Fruit fly (Drosophila melanogaster): Measurements from ENCODE around the gene tio.

The tio gene

dm6 chr2L:22036877-22037276, 17.9 kb downstream of the tio start (continued):
- TF ChIP-seq Asciz (GFP tag; optimal IDR thresholded peaks at IDR 0.05) (peak; percentile 41), CG13624 (GFP tag; optimal IDR thresholded peaks at IDR 0.05) (no peak), pros (GFP tag; optimal IDR thresholded peaks at IDR 0.05) (no peak), kay (GFP tag; optimal IDR thresholded peaks at IDR 0.05) (no peak), CG7928 (GFP tag; optimal IDR thresholded peaks at IDR 0.05) (no peak), ranshi (GFP tag; IDR thresholded peaks at IDR 0.05) (no peak), al (GFP tag; IDR thresholded peaks at IDR 0.05) (no peak), sna (GFP tag; IDR thresholded peaks at IDR 0.05; ENCODE audit: partially characterized antibody) (no peak), CG10267 (tag; optimal IDR thresholded peaks at IDR 0.05) (peak; percentile 7), CG10565 (GFP tag; optimal IDR thresholded peaks at IDR 0.05) (no peak), CG3065 (GFP tag; optimal IDR thresholded peaks at IDR 0.05) (no peak), B-H1 (GFP tag; IDR thresholded peaks at IDR 0.05) (no peak), CG33557 (GFP tag; optimal IDR thresholded peaks at IDR 0.05) (peak; percentile 80), sd (tag; optimal IDR thresholded peaks at IDR 0.05) (no peak), CG6689 (GFP tag; IDR thresholded peaks at IDR 0.05) (peak; percentile 35), Mes4 (GFP tag; optimal IDR thresholded peaks at IDR 0.05) (no peak), CG16813 (GFP tag; IDR thresholded peaks at IDR 0.05; ENCODE audit: partially characterized antibody) (no peak), CG4328 (GFP tag; optimal IDR thresholded peaks at IDR 0.05) (peak; percentile 5), HHEX (GFP tag; optimal IDR thresholded peaks at IDR 0.05) (no peak), NC2β (GFP tag; optimal IDR thresholded peaks at IDR 0.05) (peak; percentile 18), Meics (GFP tag; optimal IDR thresholded peaks at IDR 0.05) (no peak), lola (GFP tag; optimal IDR thresholded peaks at IDR 0.05) (peak in 1 of 3 experiments; percentile 53), sens (GFP tag) (peak; percentile 78), CG15696 (tag; optimal IDR thresholded peaks at IDR 0.05) (peak; percentile 90), CG42726 (GFP tag; IDR thresholded peaks at IDR 0.05; ENCODE audit: partially characterized antibody) (no peak), CG31441 (GFP tag; IDR thresholded peaks at IDR 0.05) (peak; percentile 44; the same call in 1 of the 2 replicates), CG15011 (GFP tag; optimal IDR thresholded peaks at IDR 0.05) (peak; percentile 13), CG1529 (GFP tag; optimal IDR thresholded peaks at IDR 0.05) (peak; percentile 13), Ptx1 (GFP tag; IDR thresholded peaks at IDR 0.05) (no peak), odd (GFP tag; optimal IDR thresholded peaks at IDR 0.05) (peak; percentile 28), sc (optimal IDR thresholded peaks at IDR 0.05) (no peak), sc (GFP tag; optimal IDR thresholded peaks at IDR 0.05) (peak; percentile 15), hth (optimal IDR thresholded peaks at IDR 0.05) (no peak), wor (GFP tag; IDR thresholded peaks at IDR 0.05) (no peak), CG34224 (GFP tag; IDR thresholded peaks at IDR 0.05; ENCODE audit: partially characterized antibody) (no peak), run (tag; optimal IDR thresholded peaks at IDR 0.05) (no peak), Sry-β (GFP tag; optimal IDR thresholded peaks at IDR 0.05) (no peak), CG9876 (GFP tag; optimal IDR thresholded peaks at IDR 0.05) (no peak), Dek (tag; optimal IDR thresholded peaks at IDR 0.05) (no peak), pho (GFP tag; optimal IDR thresholded peaks at IDR 0.05) (no peak), CG10543 (GFP tag; optimal IDR thresholded peaks at IDR 0.05) (no peak), Nf-YC (tag; optimal IDR thresholded peaks at IDR 0.05) (no peak), CkIIα-i1 (GFP tag; IDR thresholded peaks at IDR 0.05) (no peak), Oaz (GFP tag; IDR thresholded peaks at IDR 0.05) (no peak), CG11560 (tag; IDR thresholded peaks at IDR 0.05) (no peak), CG13424 (tag; optimal IDR thresholded peaks at IDR 0.05) (peak; percentile 10), Hand (GFP tag; optimal IDR thresholded peaks at IDR 0.05) (no peak), MESR4 (GFP tag; optimal IDR thresholded peaks at IDR 0.05) (no peak), shn (GFP tag; optimal IDR thresholded peaks at IDR 0.05) (no peak), CG10147 (GFP tag; optimal IDR thresholded peaks at IDR 0.05) (no peak), CTCF (GFP tag; optimal IDR thresholded peaks at IDR 0.05) (no peak), Dref (GFP tag; IDR thresholded peaks at IDR 0.05) (no peak)

Measured in whole organism, embryonic.